Worm (Caenorhabditis elegans) whole organism, early embryonic: ENCODE results near the gene clec-228.
"Not testable (repeated sequence)": the region's sequence is repeated elsewhere in the genome, so short reads cannot be mapped to it uniquely, and the experiment has no call there.

ENCODE experiments used
- ama-1 ChIP-seq: fragments of 150-350 bp; optimal IDR thresholded peaks from 2 replicates; lab custom pipeline; 2014
- ceh-13 ChIP-seq: fragments of 200-800 bp; sonication (Bioruptor generic); optimal IDR thresholded peaks from 2 replicates; lab custom pipeline; 2018; ENCODE audit warnings: mild to moderate bottlenecking, missing genetic modification characterization, missing compliant biosample characterization
- ceh-36 ChIP-seq: sonication (generic microtip); optimal IDR thresholded peaks from 2 replicates; lab custom pipeline; 2016; ENCODE audit warnings: missing genetic modification characterization, inconsistent platforms, missing compliant biosample characterization
- flt-1 ChIP-seq: fragments of 200-800 bp; sonication (Bioruptor generic); IDR thresholded peaks from 2 replicates; pipeline ENCODE4 v1.3.6; 2022; ENCODE audit warnings: missing genetic modification characterization, missing compliant biosample characterization
- hmbx-1 ChIP-seq: sonication (generic microtip); optimal IDR thresholded peaks from 2 replicates; lab custom pipeline; 2016; ENCODE audit warnings: mild to moderate bottlenecking, missing genetic modification characterization, missing compliant biosample characterization
- scrt-1 ChIP-seq: fragments of 200-800 bp; sonication (Bioruptor generic); IDR thresholded peaks from 2 replicates; pipeline ENCODE4 v1.3.6; 2022; ENCODE audit warnings: missing genetic modification characterization, missing compliant biosample characterization
- tbx-11 ChIP-seq: fragments of 200-800 bp; sonication (Bioruptor generic); IDR thresholded peaks from 2 replicates; pipeline ENCODE4 v1.3.6; 2022; ENCODE audit warnings: missing genetic modification characterization, missing compliant biosample characterization
- tra-4 ChIP-seq: sonication (generic microtip); optimal IDR thresholded peaks from 2 replicates; lab custom pipeline; 2017; ENCODE audit warnings: missing genetic modification characterization, missing compliant biosample characterization

DNA sequence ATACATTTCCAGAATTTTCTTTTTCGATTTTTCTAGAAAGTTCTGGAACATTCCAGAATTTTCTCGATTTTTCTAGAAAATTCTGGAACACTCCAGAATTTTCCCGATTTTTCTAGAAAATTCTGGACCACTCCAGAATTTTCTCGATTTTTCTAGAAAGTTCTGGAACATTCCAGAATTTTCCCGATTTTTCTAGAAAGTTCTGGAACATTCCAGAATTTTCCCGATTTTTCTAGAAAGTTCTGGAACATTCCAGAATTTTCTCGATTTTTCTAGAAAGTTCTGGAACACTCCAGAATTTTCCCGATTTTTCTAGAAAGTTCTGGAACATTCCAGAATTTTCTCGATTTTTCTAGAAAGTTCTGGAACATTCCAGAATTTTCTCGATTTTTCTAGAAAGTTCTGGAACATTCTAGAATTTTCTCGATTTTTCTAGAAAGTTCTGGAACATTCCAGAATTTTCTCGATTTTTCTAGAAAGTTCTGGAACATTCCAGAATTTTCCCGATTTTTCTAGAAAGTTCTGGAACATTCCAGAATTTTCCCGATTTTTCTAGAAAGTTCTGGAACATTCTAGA is 18.4 kb downstream of the clec-228 start:
- TF ChIP-seq tra-4 (tag; lab: Kevin White, UChicago); scrt-1 (GFP tag; lab: Robert Waterston, UW); ama-1; ceh-36 (tag; lab: Kevin White, UChicago); tbx-11; ceh-13 (GFP tag; lab: Kevin White, UChicago); hmbx-1: not testable (repeated sequence)
- TF ChIP-seq flt-1: peak; percentile 51; the same call in 1 of the 2 replicates
